Worm (Caenorhabditis elegans) whole organism, mixed stage, embryonic: Measurements from ENCODE around the gene T14G8.2.
A peak's percentile ranks its signal among the peaks of the same experiment; 100 is the strongest.

ENCODE experiments used
- M03D4.4 ChIP-seq: sonication (generic microtip); optimal IDR thresholded peaks from 2 replicates; lab custom pipeline; 2017; ENCODE audit warnings: mild to moderate bottlenecking, missing genetic modification characterization, missing compliant biosample characterization
- bed-3 ChIP-seq: fragments of 200-800 bp; sonication (Bioruptor generic); optimal IDR thresholded peaks from 3 replicates; lab custom pipeline; 2018; ENCODE audit warnings: mild to moderate bottlenecking, missing genetic modification characterization, moderate library complexity, missing compliant biosample characterization
- blmp-1 ChIP-seq: fragments of 150-350 bp; optimal IDR thresholded peaks from 2 replicates; lab custom pipeline; 2014; ENCODE audit warnings: missing biosample characterization, missing genetic modification characterization
- ceh-43 ChIP-seq: fragments of 200-800 bp; sonication (Bioruptor generic); optimal IDR thresholded peaks from 2 replicates; lab custom pipeline; 2018; ENCODE audit warnings: mild to moderate bottlenecking, missing genetic modification characterization, moderate library complexity, missing compliant biosample characterization
- ceh-83 ChIP-seq: fragments of 200-800 bp; sonication (Bioruptor generic); optimal IDR thresholded peaks from 2 replicates; lab custom pipeline; 2018; ENCODE audit warnings: mild to moderate bottlenecking, missing genetic modification characterization, missing compliant biosample characterization
- ces-1 ChIP-seq: fragments of 150-350 bp; optimal IDR thresholded peaks from 2 replicates; lab custom pipeline; 2014; ENCODE audit warnings: missing biosample characterization, missing genetic modification reagents, missing genetic modification characterization
- drap-1 ChIP-seq: fragments of 200-800 bp; sonication (Bioruptor generic); optimal IDR thresholded peaks from 3 replicates; lab custom pipeline; 2018; ENCODE audit warnings: mild to moderate bottlenecking, missing genetic modification characterization, missing compliant biosample characterization
- elt-1 ChIP-seq: sonication (generic microtip); optimal IDR thresholded peaks from 2 replicates; lab custom pipeline; 2017; ENCODE audit warnings: missing genetic modification characterization, mild to moderate bottlenecking, missing compliant biosample characterization, antibody characterized with exemption, moderate library complexity, borderline replicate concordance; ENCODE audit not compliant: insufficient read depth
- elt-3 ChIP-seq: fragments of 150-350 bp; optimal IDR thresholded peaks from 2 replicates; lab custom pipeline; 2014; ENCODE audit warnings: missing biosample characterization, missing genetic modification characterization
- flh-1 ChIP-seq: fragments of 200-800 bp; sonication (Bioruptor generic); optimal IDR thresholded peaks from 2 replicates; lab custom pipeline; 2018; ENCODE audit warnings: mild to moderate bottlenecking, missing genetic modification characterization, moderate library complexity, missing compliant biosample characterization
- ham-2 ChIP-seq: fragments of 200-800 bp; sonication (Bioruptor generic); optimal IDR thresholded peaks from 2 replicates; lab custom pipeline; 2018; ENCODE audit warnings: mild to moderate bottlenecking, missing genetic modification characterization, missing compliant biosample characterization
- hlh-1 ChIP-seq: fragments of 150-350 bp; optimal IDR thresholded peaks from 2 replicates; lab custom pipeline; 2014; ENCODE audit warnings: missing biosample characterization, missing genetic modification reagents, missing genetic modification characterization
- lin-13 ChIP-seq: fragments of 150-350 bp; optimal IDR thresholded peaks from 2 replicates; lab custom pipeline; 2014; ENCODE audit warnings: missing biosample characterization, missing genetic modification characterization
- lin-32 ChIP-seq: fragments of 200-800 bp; sonication (Bioruptor generic); optimal IDR thresholded peaks from 2 replicates; lab custom pipeline; 2018; ENCODE audit warnings: mild to moderate bottlenecking, missing genetic modification characterization, missing compliant biosample characterization
- lsy-2 ChIP-seq: fragments of 150-350 bp; optimal IDR thresholded peaks from 2 replicates; lab custom pipeline; 2014; ENCODE audit warnings: missing biosample characterization, missing genetic modification characterization
- mab-5 ChIP-seq: fragments of 150-350 bp; optimal IDR thresholded peaks from 2 replicates; lab custom pipeline; 2014; ENCODE audit warnings: missing biosample characterization, missing genetic modification characterization
- mep-1 ChIP-seq: fragments of 150-350 bp; optimal IDR thresholded peaks from 2 replicates; lab custom pipeline; 2017; ENCODE audit warnings: missing biosample characterization, missing genetic modification reagents, missing genetic modification characterization, inconsistent platforms
- mls-2 ChIP-seq: sonication (generic microtip); optimal IDR thresholded peaks from 2 replicates; lab custom pipeline; 2016; ENCODE audit warnings: mild to moderate bottlenecking, missing genetic modification characterization, moderate library complexity, missing compliant biosample characterization
- nhr-12 ChIP-seq: fragments of 150-350 bp; optimal IDR thresholded peaks from 2 replicates; lab custom pipeline; 2014; ENCODE audit warnings: missing biosample characterization, missing genetic modification characterization
- nhr-2 ChIP-seq: fragments of 150-350 bp; optimal IDR thresholded peaks from 2 replicates; lab custom pipeline; 2014; ENCODE audit warnings: missing biosample characterization, missing genetic modification characterization
- nhr-237 ChIP-seq: fragments of 150-350 bp; optimal IDR thresholded peaks from 2 replicates; lab custom pipeline; 2014; ENCODE audit warnings: missing biosample characterization, missing genetic modification characterization
- nhr-28 ChIP-seq: fragments of 150-350 bp; optimal IDR thresholded peaks from 2 replicates; lab custom pipeline; 2014; ENCODE audit warnings: missing biosample characterization, missing genetic modification characterization
- nhr-76 ChIP-seq: sonication (generic microtip); optimal IDR thresholded peaks from 2 replicates; lab custom pipeline; 2017; ENCODE audit warnings: missing biosample characterization, missing genetic modification characterization
- pha-4 ChIP-seq: fragments of 150-350 bp; optimal IDR thresholded peaks from 2 replicates; lab custom pipeline; 2018; ENCODE audit warnings: missing biosample characterization, missing genetic modification reagents, missing genetic modification characterization
- sem-2 ChIP-seq: fragments of 200-800 bp; sonication (Bioruptor generic); optimal IDR thresholded peaks from 2 replicates; lab custom pipeline; 2018; ENCODE audit warnings: mild to moderate bottlenecking, missing genetic modification characterization, missing compliant biosample characterization
- snpc-4 ChIP-seq: fragments of 150-350 bp; optimal IDR thresholded peaks from 2 replicates; lab custom pipeline; 2014; ENCODE audit warnings: missing biosample characterization, missing genetic modification characterization
- sptf-1 ChIP-seq: sonication (generic microtip); optimal IDR thresholded peaks from 2 replicates; lab custom pipeline; 2017; ENCODE audit warnings: mild to moderate bottlenecking, missing genetic modification characterization, moderate library complexity, missing compliant biosample characterization
- tbx-8 ChIP-seq: fragments of 200-800 bp; sonication (Bioruptor generic); optimal IDR thresholded peaks from 2 replicates; lab custom pipeline; 2018; ENCODE audit warnings: mild to moderate bottlenecking, missing genetic modification characterization, moderate library complexity, missing compliant biosample characterization
- unc-120 ChIP-seq: sonication (generic microtip); optimal IDR thresholded peaks from 2 replicates; lab custom pipeline; 2017; ENCODE audit warnings: missing genetic modification characterization, missing compliant biosample characterization; ENCODE audit not compliant: poor library complexity, severe bottlenecking
- unc-39 ChIP-seq: fragments of 150-350 bp; optimal IDR thresholded peaks from 2 replicates; lab custom pipeline; 2014; ENCODE audit warnings: missing biosample characterization, missing genetic modification characterization
- unc-62 ChIP-seq: fragments of 150-350 bp; optimal IDR thresholded peaks from 2 replicates; lab custom pipeline; 2014; ENCODE audit warnings: missing biosample characterization, missing genetic modification reagents, missing genetic modification characterization
- zip-8 ChIP-seq: fragments of 150-350 bp; optimal IDR thresholded peaks from 2 replicates; lab custom pipeline; 2014; ENCODE audit warnings: missing biosample characterization, missing genetic modification characterization

The T14G8.2 gene

ce11 chrX:12889837-12890449 is 32.1 kb downstream of the T14G8.2 start (continued):
- TF ChIP-seq flh-1 (peak; percentile 60), drap-1 (GFP tag; lab: Kevin White, UChicago) (peak; percentile 82), unc-62 (GFP tag; lab: Kevin White, UChicago) (no peak), ham-2 (GFP tag; lab: Kevin White, UChicago) (peak; percentile 79), nhr-76 (tag; lab: Kevin White, UChicago) (no peak)

- TF ChIP-seq hlh-1 (tag; lab: Kevin White, UChicago) (no peak), ham-2 (GFP tag; lab: Kevin White, UChicago) (no peak), drap-1 (GFP tag; lab: Kevin White, UChicago) (no peak), nhr-237 (tag; lab: Kevin White, UChicago) (no peak), snpc-4 (no peak), nhr-28 (tag; lab: Kevin White, UChicago) (no peak), nhr-76 (tag; lab: Kevin White, UChicago) (no peak), ceh-83 (no peak), bed-3 (GFP tag; lab: Kevin White, UChicago) (no peak), mls-2 (tag; lab: Kevin White, UChicago) (no peak), mep-1 (tag; lab: Kevin White, UChicago) (no peak), sptf-1 (no peak), lsy-2 (tag; lab: Kevin White, UChicago) (no peak), ces-1 (GFP tag; lab: Kevin White, UChicago) (no peak)
Measured at ce11 chrX:12899140-12899888, 41.5 kb downstream of the T14G8.2 start.

- TF ChIP-seq M03D4.4 (no peak), zip-8 (tag; lab: Kevin White, UChicago) (no peak), ceh-43 (GFP tag; lab: Kevin White, UChicago) (no peak), mls-2 (tag; lab: Kevin White, UChicago) (no peak), pha-4 (tag; lab: Kevin White, UChicago) (no peak), nhr-12 (tag; lab: Kevin White, UChicago) (no peak), snpc-4 (no peak), sptf-1 (peak; percentile 26), ces-1 (GFP tag; lab: Kevin White, UChicago) (peak; percentile 88), nhr-2 (tag; lab: Kevin White, UChicago) (no peak), nhr-28 (tag; lab: Kevin White, UChicago) (no peak), tbx-8 (no peak), unc-120 (tag; lab: Kevin White, UChicago) (no peak), blmp-1 (no peak), sem-2 (no peak), elt-3 (tag; lab: Kevin White, UChicago) (no peak), flh-1 (no peak)
Measured at ce11 chrX:12902057-12902652, 44.4 kb downstream of the T14G8.2 start.

ce11 chrX:12903810-12904209 is 46.0 kb downstream of the T14G8.2 start:
- TF ChIP-seq pha-4 (tag; lab: Kevin White, UChicago) (no peak), mep-1 (tag; lab: Kevin White, UChicago) (peak; percentile 39), ces-1 (GFP tag; lab: Kevin White, UChicago) (peak; percentile 2), lin-13 (tag; lab: Kevin White, UChicago) (no peak)
- TF ChIP-seq, all 35 proteins: peak for 2

- TF ChIP-seq unc-120 (tag; lab: Kevin White, UChicago): no peak
- no peak for TF ChIP-seq unc-62 (GFP tag; lab: Kevin White, UChicago)
- TF ChIP-seq nhr-237 (tag; lab: Kevin White, UChicago): no peak
- no peak for TF ChIP-seq unc-39 (tag; lab: Kevin White, UChicago)
- TF ChIP-seq mab-5: no peak
- no peak for TF ChIP-seq blmp-1
- no peak for TF ChIP-seq lin-32 (GFP tag; lab: Kevin White, UChicago)
- no peak for TF ChIP-seq lsy-2 (tag; lab: Kevin White, UChicago)
- no peak for TF ChIP-seq hlh-1 (tag; lab: Kevin White, UChicago)
- no peak for TF ChIP-seq M03D4.4
- no peak for TF ChIP-seq sptf-1
- no peak for TF ChIP-seq drap-1 (GFP tag; lab: Kevin White, UChicago)
- TF ChIP-seq elt-1 (tag; lab: Kevin White, UChicago): no peak
- TF ChIP-seq mep-1 (tag; lab: Kevin White, UChicago): no peak
- no peak for TF ChIP-seq nhr-28 (tag; lab: Kevin White, UChicago)
Measured at ce11 chrX:12907502-12907901, 49.7 kb downstream of the T14G8.2 start, which contains the start of gene pqn-18. pqn-18 (plus strand) TSS chrX:12907832.
